Fruit fly (Drosophila melanogaster): ENCODE data around the gene NHP2.

The NHP2 gene

dm6 chr3L:14801854-14802616 is at the start of gene NHP2 (continued):
- peak; percentile 84 for TF ChIP-seq Ets97D (GFP tag; optimal IDR thresholded peaks at IDR 0.05)
- TF ChIP-seq shn (GFP tag; optimal IDR thresholded peaks at IDR 0.05): peak; percentile 40
- no peak for TF ChIP-seq fru (optimal IDR thresholded peaks at IDR 0.05)
- TF ChIP-seq CG10959 (GFP tag; IDR thresholded peaks at IDR 0.05): peak; percentile 69
- TF ChIP-seq CrebB (tag; optimal IDR thresholded peaks at IDR 0.05): peak; percentile 74
- TF ChIP-seq Awh (GFP tag; IDR thresholded peaks at IDR 0.05): peak; percentile 76
- no peak for TF ChIP-seq CG13296 (GFP tag; optimal IDR thresholded peaks at IDR 0.05)
- TF ChIP-seq CG12236 (GFP tag; optimal IDR thresholded peaks at IDR 0.05): peak; percentile 24
- TF ChIP-seq CG4730 (GFP tag; IDR thresholded peaks at IDR 0.05): peak; percentile 49
- TF ChIP-seq CG14710 (tag; optimal IDR thresholded peaks at IDR 0.05): peak; percentile 83
- TF ChIP-seq CG2199 (GFP tag; IDR thresholded peaks at IDR 0.05): 0 out of 3 replicates have a peak, but pooled peaks have one; percentile 33
- no peak for TF ChIP-seq Nf-YC (tag; optimal IDR thresholded peaks at IDR 0.05)
- TF ChIP-seq jing (GFP tag; optimal IDR thresholded peaks at IDR 0.05): peak; percentile 62
- TF ChIP-seq Nf-YB (GFP tag; optimal IDR thresholded peaks at IDR 0.05): peak; percentile 65
- peak; percentile 83 for TF ChIP-seq CG10979 (tag; optimal IDR thresholded peaks at IDR 0.05)
- no peak for TF ChIP-seq CG8478 (optimal IDR thresholded peaks at IDR 0.05)
- peak; percentile 85 for TF ChIP-seq CG18619 (GFP tag; optimal IDR thresholded peaks at IDR 0.05)
- TF ChIP-seq lov (optimal IDR thresholded peaks at IDR 0.05): no peak
- peak; percentile 84 for TF ChIP-seq lov (GFP tag; IDR thresholded peaks at IDR 0.05)
- TF ChIP-seq CG17802 (tag; optimal IDR thresholded peaks at IDR 0.05): peak; percentile 53
- TF ChIP-seq chinmo (GFP tag; IDR thresholded peaks at IDR 0.05; ENCODE audit: partially characterized antibody): 0 out of 4 replicates have a peak, but pooled peaks have one; percentile 63
- TF ChIP-seq pros (GFP tag; optimal IDR thresholded peaks at IDR 0.05): no peak
- TF ChIP-seq NfI (GFP tag; optimal IDR thresholded peaks at IDR 0.05): peak; percentile 87
- no peak for TF ChIP-seq tll (GFP tag; optimal IDR thresholded peaks at IDR 0.05)
- TF ChIP-seq ham (GFP tag; IDR thresholded peaks at IDR 0.05): no peak
- peak; percentile 88 for TF ChIP-seq CG14014 (GFP tag; IDR thresholded peaks at IDR 0.05)
- peak; percentile 34 for TF ChIP-seq Usf (GFP tag; optimal IDR thresholded peaks at IDR 0.05)
- peak; percentile 7 for TF ChIP-seq Sry-δ (GFP tag; optimal IDR thresholded peaks at IDR 0.05)
- TF ChIP-seq CG17186 (GFP tag; optimal IDR thresholded peaks at IDR 0.05): peak; percentile 18
- TF ChIP-seq Sin3A (optimal IDR thresholded peaks at IDR 0.05): peak; percentile 22
- TF ChIP-seq psq (GFP tag; optimal IDR thresholded peaks at IDR 0.05): peak; percentile 72
- TF ChIP-seq sima (GFP tag; optimal IDR thresholded peaks at IDR 0.05): no peak
- TF ChIP-seq mirr (GFP tag; optimal IDR thresholded peaks at IDR 0.05): no peak
- TF ChIP-seq CG18476 (GFP tag; optimal IDR thresholded peaks at IDR 0.05): peak; percentile 75
- peak; percentile 17; the same call in 1 of the 2 replicates for TF ChIP-seq amos (GFP tag; IDR thresholded peaks at IDR 0.05; ENCODE audit: partially characterized antibody)
- TF ChIP-seq disco-r (GFP tag; optimal IDR thresholded peaks at IDR 0.05): no peak
- no peak for TF ChIP-seq GATAe (GFP tag; conservative IDR thresholded peaks at IDR 0.05)
- TF ChIP-seq pho (GFP tag; optimal IDR thresholded peaks at IDR 0.05): peak; percentile 71
- TF ChIP-seq pita (GFP tag; optimal IDR thresholded peaks at IDR 0.05): peak; percentile 79
- 0 out of 2 replicates have a peak, but pooled peaks have one; percentile 15 for TF ChIP-seq gt (GFP tag; IDR thresholded peaks at IDR 0.05)
- TF ChIP-seq sug (tag; optimal IDR thresholded peaks at IDR 0.05): no peak
- TF ChIP-seq CG18764 (GFP tag; optimal IDR thresholded peaks at IDR 0.05): peak; percentile 59
- TF ChIP-seq gce (GFP tag; IDR thresholded peaks at IDR 0.05): peak; percentile 88
- TF ChIP-seq abd-A (tag; optimal IDR thresholded peaks at IDR 0.05): no peak
- TF ChIP-seq Dref (GFP tag; IDR thresholded peaks at IDR 0.05): no peak
- peak; percentile 80 for TF ChIP-seq lmd (GFP tag; IDR thresholded peaks at IDR 0.05)
- TF ChIP-seq CkIIα-i1 (GFP tag; IDR thresholded peaks at IDR 0.05): no peak; the same call in 1 of the 2 replicates
- no peak for TF ChIP-seq CG17385 (GFP tag; optimal IDR thresholded peaks at IDR 0.05)
- TF ChIP-seq Hr39 (optimal IDR thresholded peaks at IDR 0.05): no peak
- no peak for TF ChIP-seq fd64A (GFP tag; optimal IDR thresholded peaks at IDR 0.05)
- no peak for TF ChIP-seq br (optimal IDR thresholded peaks at IDR 0.05)

Measured in whole organism, embryonic.